Worm (Caenorhabditis elegans): ENCODE measurements around the gene nlp-58.

Gene nlp-58

ce11 chrV:9980731-9981483, 32.2 kb upstream of the nlp-58 start, which contains the start of the genes ruvb-1 and tofu-1:
TSS of gene ruvb-1 (minus strand) at chrV:9980802.
TSS of gene tofu-1 (plus strand) at chrV:9981147.
- TF ChIP-seq ztf-23 (GFP tag; IDR thresholded peaks at IDR 0.05) = peak; percentile 68; the same call in 1 of the 2 replicates
- peak; percentile 55; the same call in 1 of the 2 replicates for TF ChIP-seq ref-1 (GFP tag; conservative IDR thresholded peaks at IDR 0.05)
- TF ChIP-seq klf-2 (GFP tag; conservative IDR thresholded peaks at IDR 0.05) = 0 out of 2 replicates have a peak, but pooled peaks have one; percentile 23
- TF ChIP-seq flt-1 (GFP tag; IDR thresholded peaks at IDR 0.05) = peak; percentile 76

DNA sequence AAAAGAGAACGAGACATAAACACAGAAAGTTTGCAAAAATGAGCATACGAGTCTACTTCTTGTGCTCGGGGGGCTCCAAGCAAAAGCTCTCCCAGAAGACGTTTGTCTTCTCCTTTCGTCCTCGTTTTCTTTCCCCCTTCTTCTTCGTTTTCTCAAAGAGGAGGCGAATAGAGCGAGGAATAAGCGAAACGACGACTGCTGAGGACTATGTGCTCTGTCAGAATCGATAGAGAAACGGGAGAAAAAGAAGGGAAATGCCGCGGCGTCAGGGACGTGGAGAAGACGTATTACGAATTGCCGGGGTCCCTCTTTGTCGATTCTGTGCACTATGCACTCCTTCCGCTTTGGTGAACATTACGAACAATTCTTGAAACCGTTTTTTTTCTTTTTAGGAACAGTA, 29.7 kb upstream of the nlp-58 start:
- no peak for TF ChIP-seq klf-2 (GFP tag; conservative IDR thresholded peaks at IDR 0.05)
- no peak for TF ChIP-seq cog-1 (tag; optimal IDR thresholded peaks at IDR 0.05)
- no peak for TF ChIP-seq med-1 (GFP tag; optimal IDR thresholded peaks at IDR 0.05; ENCODE audit: insufficient read depth)
- no peak for TF ChIP-seq T22C8.4 (GFP tag; IDR thresholded peaks at IDR 0.05)
- TF ChIP-seq tab-1 (GFP tag; IDR thresholded peaks at IDR 0.05) = no peak
- TF ChIP-seq ztf-23 (GFP tag; IDR thresholded peaks at IDR 0.05) = no peak
- no peak for TF ChIP-seq flt-1 (GFP tag; IDR thresholded peaks at IDR 0.05)

- TF ChIP-seq tab-1 (GFP tag; IDR thresholded peaks at IDR 0.05) = no peak
These were observed 28.5 kb upstream of the nlp-58 start for ce11 chrV:9977211-9977610.

- TF ChIP-seq cog-1 (tag; optimal IDR thresholded peaks at IDR 0.05) (no peak), ztf-29 (GFP tag; IDR thresholded peaks at IDR 0.05) (no peak), flt-1 (GFP tag; IDR thresholded peaks at IDR 0.05) (no peak), klf-2 (GFP tag; conservative IDR thresholded peaks at IDR 0.05) (no peak), tab-1 (GFP tag; IDR thresholded peaks at IDR 0.05) (no peak), ztf-23 (GFP tag; IDR thresholded peaks at IDR 0.05) (no peak), T22C8.4 (GFP tag; IDR thresholded peaks at IDR 0.05) (no peak), ref-1 (GFP tag; conservative IDR thresholded peaks at IDR 0.05) (no peak), med-1 (GFP tag; optimal IDR thresholded peaks at IDR 0.05; ENCODE audit: insufficient read depth) (no peak)
These were observed 27.4 kb upstream of the nlp-58 start, which contains the start of gene unc-41 for ce11 chrV:9976138-9976537. TSS of gene unc-41 (minus strand) at chrV:9976238.

DNA sequence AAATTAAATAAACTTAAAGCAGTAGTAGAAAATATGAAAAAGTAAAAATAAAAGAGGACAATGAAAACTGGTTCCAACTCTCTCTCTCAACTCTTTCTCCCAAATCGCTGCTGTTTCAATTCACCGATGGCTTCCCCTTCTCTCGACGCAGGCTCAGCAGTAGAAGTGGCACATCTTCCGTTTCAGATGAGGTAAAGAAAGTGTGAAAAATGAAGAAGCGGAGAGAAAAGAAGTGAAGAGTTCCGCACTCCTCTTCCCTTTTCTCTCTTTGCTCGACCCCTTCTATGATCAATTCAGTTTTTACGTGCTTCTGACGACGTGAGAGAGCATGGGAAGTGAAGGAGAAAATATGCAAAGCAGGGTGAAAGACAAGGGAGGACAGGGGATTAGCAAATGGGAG, 25.5 kb upstream of the nlp-58 start:
- TF ChIP-seq klf-2 (GFP tag; conservative IDR thresholded peaks at IDR 0.05) (no peak), ztf-23 (GFP tag; IDR thresholded peaks at IDR 0.05) (no peak), med-1 (GFP tag; optimal IDR thresholded peaks at IDR 0.05; ENCODE audit: insufficient read depth) (no peak), ref-1 (GFP tag; conservative IDR thresholded peaks at IDR 0.05) (no peak), cog-1 (tag; optimal IDR thresholded peaks at IDR 0.05) (no peak), ztf-29 (GFP tag; IDR thresholded peaks at IDR 0.05) (no peak), tab-1 (GFP tag; IDR thresholded peaks at IDR 0.05) (no peak), T22C8.4 (GFP tag; IDR thresholded peaks at IDR 0.05) (no peak), flt-1 (GFP tag; IDR thresholded peaks at IDR 0.05) (no peak)

ce11 chrV:9970119-9970518, 21.4 kb upstream of the nlp-58 start:
- TF ChIP-seq flt-1 (GFP tag; IDR thresholded peaks at IDR 0.05) (peak; percentile 97), T22C8.4 (GFP tag; IDR thresholded peaks at IDR 0.05) (peak; percentile 92), ztf-23 (GFP tag; IDR thresholded peaks at IDR 0.05) (peak; percentile 97), med-1 (GFP tag; optimal IDR thresholded peaks at IDR 0.05; ENCODE audit: insufficient read depth) (peak; percentile 70), ref-1 (GFP tag; conservative IDR thresholded peaks at IDR 0.05) (peak; percentile 87), ztf-29 (GFP tag; IDR thresholded peaks at IDR 0.05) (peak; percentile 88), tab-1 (GFP tag; IDR thresholded peaks at IDR 0.05) (peak; percentile 96), cog-1 (tag; optimal IDR thresholded peaks at IDR 0.05) (peak; percentile 85), klf-2 (GFP tag; conservative IDR thresholded peaks at IDR 0.05) (peak; percentile 95)

DNA sequence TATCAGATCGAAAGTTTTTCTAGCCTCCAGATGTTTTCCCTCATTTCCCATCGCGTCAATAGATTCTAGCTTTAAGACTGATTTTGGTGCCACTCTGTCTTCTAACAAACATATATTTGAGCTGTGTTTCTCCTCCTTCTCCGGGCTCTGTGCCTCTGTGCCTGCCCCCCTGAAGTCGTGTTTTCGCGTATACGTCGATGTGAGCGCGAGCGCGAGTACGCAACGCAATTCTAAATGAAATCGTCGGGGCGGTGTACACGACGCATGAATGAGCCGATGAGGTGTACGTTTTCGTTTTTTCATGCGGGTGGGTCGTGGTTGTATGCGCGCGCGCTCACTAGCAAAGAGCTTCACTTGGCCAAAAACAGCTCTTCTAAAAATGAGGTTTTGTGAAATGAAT, 17.2 kb upstream of the nlp-58 start:
- TF ChIP-seq ztf-23 (GFP tag; IDR thresholded peaks at IDR 0.05) (no peak), T22C8.4 (GFP tag; IDR thresholded peaks at IDR 0.05) (no peak), med-1 (GFP tag; optimal IDR thresholded peaks at IDR 0.05; ENCODE audit: insufficient read depth) (no peak), flt-1 (GFP tag; IDR thresholded peaks at IDR 0.05) (no peak), klf-2 (GFP tag; conservative IDR thresholded peaks at IDR 0.05) (no peak), ztf-29 (GFP tag; IDR thresholded peaks at IDR 0.05) (no peak), ref-1 (GFP tag; conservative IDR thresholded peaks at IDR 0.05) (no peak), tab-1 (GFP tag; IDR thresholded peaks at IDR 0.05) (no peak), cog-1 (tag; optimal IDR thresholded peaks at IDR 0.05) (no peak)

DNA sequence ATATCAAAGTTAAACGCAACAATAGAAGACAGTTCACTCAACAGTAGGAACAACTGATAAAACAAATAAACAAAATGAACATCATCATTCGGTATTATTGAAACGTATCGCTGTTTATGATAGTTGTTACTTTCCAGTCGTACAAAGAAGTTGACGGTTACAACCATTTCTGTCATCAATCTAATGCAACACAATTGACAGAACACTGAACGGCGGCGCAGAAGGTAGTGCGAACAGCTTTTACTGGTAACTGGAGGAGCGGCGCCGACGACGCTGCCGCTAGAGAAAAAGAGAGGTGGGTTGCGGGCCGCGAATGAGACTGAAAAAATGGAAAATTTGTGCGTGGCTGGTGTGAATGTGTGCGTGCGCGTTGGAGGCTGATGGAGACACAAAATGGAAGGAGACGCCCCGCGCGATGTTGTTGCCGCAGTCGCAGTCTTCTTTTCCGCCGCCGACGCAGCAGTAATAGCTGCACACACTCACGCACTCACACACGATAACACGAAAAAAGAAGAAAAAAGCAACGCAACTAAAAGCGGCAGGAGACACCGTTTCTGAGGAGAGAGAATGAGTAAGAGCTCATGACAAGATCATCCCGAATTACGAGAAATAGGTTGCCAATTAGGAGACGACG, 15.5 kb upstream of the nlp-58 start:
- TF ChIP-seq med-1 (GFP tag; optimal IDR thresholded peaks at IDR 0.05; ENCODE audit: insufficient read depth) (no peak), tab-1 (GFP tag; IDR thresholded peaks at IDR 0.05) (no peak), ref-1 (GFP tag; conservative IDR thresholded peaks at IDR 0.05) (no peak), cog-1 (tag; optimal IDR thresholded peaks at IDR 0.05) (no peak), ztf-29 (GFP tag; IDR thresholded peaks at IDR 0.05) (no peak), T22C8.4 (GFP tag; IDR thresholded peaks at IDR 0.05) (no peak), klf-2 (GFP tag; conservative IDR thresholded peaks at IDR 0.05) (no peak), flt-1 (GFP tag; IDR thresholded peaks at IDR 0.05) (no peak)

- TF ChIP-seq flt-1 (GFP tag; IDR thresholded peaks at IDR 0.05) = 0 out of 2 replicates have a peak, but pooled peaks have one; percentile 9
- TF ChIP-seq med-1 (GFP tag; optimal IDR thresholded peaks at IDR 0.05; ENCODE audit: insufficient read depth) = no peak
These were observed 14.2 kb upstream of the nlp-58 start for ce11 chrV:9962916-9963315.

ce11 chrV:9962394-9962793, 13.7 kb upstream of the nlp-58 start, which contains the start of gene madf-4:
TSS of gene madf-4 (minus strand) at chrV:9962494.
- no peak for TF ChIP-seq flt-1 (GFP tag; IDR thresholded peaks at IDR 0.05)
- TF ChIP-seq cog-1 (tag; optimal IDR thresholded peaks at IDR 0.05) = no peak
- TF ChIP-seq ztf-23 (GFP tag; IDR thresholded peaks at IDR 0.05) = no peak
- no peak for TF ChIP-seq ztf-29 (GFP tag; IDR thresholded peaks at IDR 0.05)
- no peak for TF ChIP-seq klf-2 (GFP tag; conservative IDR thresholded peaks at IDR 0.05)
- no peak for TF ChIP-seq T22C8.4 (GFP tag; IDR thresholded peaks at IDR 0.05)
- TF ChIP-seq tab-1 (GFP tag; IDR thresholded peaks at IDR 0.05) = no peak
- no peak for TF ChIP-seq ref-1 (GFP tag; conservative IDR thresholded peaks at IDR 0.05)
- TF ChIP-seq med-1 (GFP tag; optimal IDR thresholded peaks at IDR 0.05; ENCODE audit: insufficient read depth) = no peak

Data from whole organism, midembryonic.